Fruit fly (Drosophila melanogaster): ENCODE measurements around the gene RpS3A.

- TF ChIP-seq CrebA (GFP tag; optimal IDR thresholded peaks at IDR 0.05; ENCODE audit: borderline replicate concordance) (no peak), pan (optimal IDR thresholded peaks at IDR 0.05) (no peak), tai (GFP tag; optimal IDR thresholded peaks at IDR 0.05) (no peak), brk (GFP tag; optimal IDR thresholded peaks at IDR 0.05) (no peak), CG32264 (GFP tag; optimal IDR thresholded peaks at IDR 0.05) (no peak), ey (GFP tag; optimal IDR thresholded peaks at IDR 0.05) (no peak), GATAd (GFP tag; optimal IDR thresholded peaks at IDR 0.05) (no peak), OdsH (GFP tag; optimal IDR thresholded peaks at IDR 0.05) (no peak)
Observed at dm6 chr4:92000-92399, 25.0 kb upstream of the RpS3A start.

All from whole organism, wandering third instar larva.